Fruit fly (Drosophila melanogaster): ENCODE measurements around the gene GluProRS.

DNA sequence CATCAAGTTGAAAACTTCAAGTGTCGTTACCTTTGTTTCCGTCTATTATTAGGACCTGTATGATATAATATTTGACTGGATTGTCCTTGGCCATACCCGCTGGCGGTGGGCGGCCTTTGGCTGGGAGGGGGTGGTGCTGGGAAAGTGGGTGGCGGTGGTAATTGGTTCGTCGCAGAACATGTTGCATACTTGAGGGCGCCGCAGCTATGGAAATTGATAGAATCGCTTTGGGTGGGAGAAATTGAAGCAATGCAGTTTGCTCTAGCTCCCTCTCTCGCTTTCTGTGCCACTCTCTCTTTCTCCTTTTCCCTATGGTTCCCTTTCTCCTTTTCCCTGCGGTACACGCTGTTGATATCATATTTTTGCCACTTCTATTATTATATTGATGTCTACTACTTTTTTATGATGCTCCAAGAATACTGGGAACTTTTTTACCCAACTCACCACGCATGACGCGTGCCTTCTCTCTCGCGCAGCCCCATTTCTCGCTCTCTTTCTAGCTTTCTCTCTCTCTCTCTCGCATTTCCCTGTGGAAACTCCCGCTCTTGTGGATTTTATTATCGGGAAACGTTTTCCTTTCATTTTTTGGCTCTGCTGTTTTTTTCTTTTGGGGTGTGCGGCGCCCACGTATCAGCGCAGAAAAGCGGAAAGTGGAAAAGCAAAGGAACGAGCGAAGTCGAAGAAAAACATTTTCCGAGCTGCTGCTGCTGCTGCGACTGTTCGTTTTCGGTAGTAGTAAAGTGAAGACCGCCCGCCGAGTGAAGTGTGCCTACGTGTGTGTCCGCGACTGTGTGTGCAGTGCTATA, 6.9 kb upstream of the GluProRS start:
- no peak for TF ChIP-seq h (optimal IDR thresholded peaks at IDR 0.05)
- TF ChIP-seq psq (optimal IDR thresholded peaks at IDR 0.05): no peak
- no peak for TF ChIP-seq Sin3A (optimal IDR thresholded peaks at IDR 0.05)
- no peak for TF ChIP-seq Myc (optimal IDR thresholded peaks at IDR 0.05)
